Worm (Caenorhabditis elegans) whole organism, early embryonic: ENCODE data around the gene R05G6.1.

Experiments used
- ama-1 ChIP-seq: fragments of 150-350 bp; optimal IDR thresholded peaks from 2 replicates; lab custom pipeline; 2014
- hmg-4 ChIP-seq: fragments of 200-800 bp; sonication (Bioruptor generic); optimal IDR thresholded peaks from 2 replicates; lab custom pipeline; 2018; ENCODE audit warnings: mild to moderate bottlenecking, missing genetic modification characterization, missing compliant biosample characterization

ce11 chrIV:7507841-7508509, 24.5 kb upstream of the R05G6.1 start, which contains the start of the genes vdac-1 and R05G6.5:
- no peak for TF ChIP-seq ama-1
- no peak for TF ChIP-seq hmg-4
